Worm (Caenorhabditis elegans): ENCODE data around the gene F57C2.4.

- no peak for TF ChIP-seq F26F4.8 (GFP tag; conservative IDR thresholded peaks at IDR 0.05)
- no peak for TF ChIP-seq fkh-10 (GFP tag; optimal IDR thresholded peaks at IDR 0.05)
- TF ChIP-seq lsy-2 (tag; optimal IDR thresholded peaks at IDR 0.05) = no peak
- TF ChIP-seq fos-1 (tag; optimal IDR thresholded peaks at IDR 0.05) = no peak
- no peak for TF ChIP-seq nhr-25 (tag; optimal IDR thresholded peaks at IDR 0.05; ENCODE audit: borderline replicate concordance, insufficient read depth)
- TF ChIP-seq lin-1 (GFP tag; IDR thresholded peaks at IDR 0.05) = no peak
- no peak for TF ChIP-seq mxl-2 (GFP tag; conservative IDR thresholded peaks at IDR 0.05)
- TF ChIP-seq spr-1 (tag; optimal IDR thresholded peaks at IDR 0.05) = no peak
- TF ChIP-seq daf-12 (tag; optimal IDR thresholded peaks at IDR 0.05) = no peak
- TF ChIP-seq daf-19 (GFP tag; conservative IDR thresholded peaks at IDR 0.05) = no peak
- TF ChIP-seq zag-1 (tag; optimal IDR thresholded peaks at IDR 0.05) = no peak
- no peak for TF ChIP-seq arid-1 (GFP tag; conservative IDR thresholded peaks at IDR 0.05)
- TF ChIP-seq mdl-1 (tag; optimal IDR thresholded peaks at IDR 0.05) = no peak
- no peak for TF ChIP-seq php-3 (GFP tag; IDR thresholded peaks at IDR 0.05)
These were observed 42.7 kb downstream of the F57C2.4 start for ce11 chrII:14567811-14568210.
